Worm (Caenorhabditis elegans) whole organism, young adult: Measurements from ENCODE around the gene byn-1.

Experiments
- B0019.2 ChIP-seq: fragments of 200-800 bp; sonication (Bioruptor generic); conservative IDR thresholded peaks from 2 replicates; pipeline ENCODE4 v1.3.6; 2022; ENCODE audit warnings: missing genetic modification reagents, missing genetic modification characterization, missing compliant biosample characterization
- B0261.1 ChIP-seq: sonication (generic microtip); optimal IDR thresholded peaks from 2 replicates; lab custom pipeline; 2016; ENCODE audit warnings: mild to moderate bottlenecking, missing genetic modification characterization, moderate library complexity, missing compliant biosample characterization
- C06A6.2 ChIP-seq: fragments of 200-800 bp; sonication (Bioruptor generic); conservative IDR thresholded peaks from 2 replicates; pipeline ENCODE4 v1.3.6; 2022; ENCODE audit warnings: missing genetic modification characterization, missing compliant biosample characterization
- F33H1.4 ChIP-seq: fragments of 200-800 bp; sonication (Bioruptor generic); IDR thresholded peaks from 2 replicates; pipeline ENCODE4 v1.3.6; 2022; ENCODE audit warnings: missing genetic modification reagents, missing genetic modification characterization, missing compliant biosample characterization
- F39B2.1 ChIP-seq: fragments of 200-800 bp; sonication (Bioruptor generic); IDR thresholded peaks from 2 replicates; pipeline ENCODE4 v1.3.6; 2022; ENCODE audit warnings: missing genetic modification reagents, missing genetic modification characterization, missing compliant biosample characterization
- F55B11.4 ChIP-seq: sonication (generic microtip); optimal IDR thresholded peaks from 2 replicates; lab custom pipeline; 2016; ENCODE audit warnings: missing compliant biosample characterization, missing genetic modification characterization, borderline replicate concordance; ENCODE audit not compliant: insufficient read depth
- Y53F4B.3 ChIP-seq: fragments of 200-800 bp; sonication (Bioruptor generic); IDR thresholded peaks from 2 replicates; pipeline ENCODE4 v1.3.6; 2022; ENCODE audit warnings: missing genetic modification reagents, missing genetic modification characterization, missing compliant biosample characterization
- Y53G8AR.9 ChIP-seq: fragments of 200-800 bp; sonication (Bioruptor generic); conservative IDR thresholded peaks from 2 replicates; pipeline ENCODE4 v1.3.6; 2022; ENCODE audit warnings: missing genetic modification reagents, missing genetic modification characterization, missing compliant biosample characterization
- Y95B8A.8 ChIP-seq: fragments of 200-800 bp; sonication (Bioruptor generic); IDR thresholded peaks from 2 replicates; pipeline ENCODE4 v1.3.6; 2022; ENCODE audit warnings: missing genetic modification reagents, missing genetic modification characterization, missing compliant biosample characterization
- athp-1 ChIP-seq: sonication (generic microtip); optimal IDR thresholded peaks from 2 replicates; lab custom pipeline; 2017; ENCODE audit warnings: mild to moderate bottlenecking, missing genetic modification characterization, missing compliant biosample characterization
- attf-3 ChIP-seq: fragments of 200-800 bp; sonication (Bioruptor generic); conservative IDR thresholded peaks from 2 replicates; pipeline ENCODE4 v1.3.6; 2022; ENCODE audit warnings: missing genetic modification reagents, missing genetic modification characterization, missing compliant biosample characterization
- bed-1 ChIP-seq: fragments of 200-800 bp; sonication (Bioruptor generic); IDR thresholded peaks from 2 replicates; pipeline ENCODE4 v1.3.6; 2022; ENCODE audit warnings: missing genetic modification reagents, missing genetic modification characterization, missing compliant biosample characterization
- bed-2 ChIP-seq: fragments of 200-800 bp; sonication (Bioruptor generic); IDR thresholded peaks from 2 replicates; pipeline ENCODE4 v1.3.6; 2022; ENCODE audit warnings: missing genetic modification reagents, missing genetic modification characterization, missing compliant biosample characterization
- cebp-2 ChIP-seq: fragments of 200-800 bp; sonication (Bioruptor generic); IDR thresholded peaks from 2 replicates; pipeline ENCODE4 v1.3.6; 2022; ENCODE audit warnings: missing genetic modification characterization, missing compliant biosample characterization
- ceh-27 ChIP-seq: fragments of 200-800 bp; sonication (Bioruptor generic); optimal IDR thresholded peaks from 2 replicates; lab custom pipeline; 2018; ENCODE audit warnings: mild to moderate bottlenecking, missing genetic modification characterization, moderate library complexity, missing compliant biosample characterization
- dox-1 ChIP-seq: fragments of 200-800 bp; sonication (Bioruptor generic); IDR thresholded peaks from 2 replicates; pipeline ENCODE4 v1.3.6; 2022; ENCODE audit warnings: missing genetic modification reagents, missing genetic modification characterization, missing compliant biosample characterization
- dpff-1 ChIP-seq: sonication (generic microtip); optimal IDR thresholded peaks from 2 replicates; lab custom pipeline; 2017; ENCODE audit warnings: mild to moderate bottlenecking, missing genetic modification characterization, missing compliant biosample characterization
- efl-1 ChIP-seq: fragments of 150-350 bp; optimal IDR thresholded peaks from 2 replicates; lab custom pipeline; 2014; ENCODE audit warnings: missing biosample characterization, missing genetic modification reagents, missing genetic modification characterization
- fkh-3 ChIP-seq: sonication (generic microtip); optimal IDR thresholded peaks from 2 replicates; lab custom pipeline; 2016; ENCODE audit warnings: mild to moderate bottlenecking, missing genetic modification characterization, missing compliant biosample characterization
- him-1 ChIP-seq: sonication (generic microtip); optimal IDR thresholded peaks from 2 replicates; lab custom pipeline; 2016; ENCODE audit warnings: missing genotype, missing genetic modification reagents, missing genetic modification characterization, missing compliant biosample characterization
- hmg-20 ChIP-seq: fragments of 200-800 bp; sonication (Bioruptor generic); IDR thresholded peaks from 2 replicates; pipeline ENCODE4 v1.3.6; 2022; ENCODE audit warnings: missing genetic modification reagents, missing genetic modification characterization, missing compliant biosample characterization
- hrde-1 ChIP-seq: sonication (generic microtip); optimal IDR thresholded peaks from 2 replicates; lab custom pipeline; 2016; ENCODE audit warnings: missing genetic modification characterization, mild to moderate bottlenecking, missing compliant biosample characterization, moderate library complexity, missing genotype, missing genetic modification reagents, borderline replicate concordance
- hsf-1 ChIP-seq: fragments of 200-800 bp; sonication (Bioruptor generic); IDR thresholded peaks from 2 replicates; pipeline ENCODE4 v1.3.6; 2022; ENCODE audit warnings: missing genetic modification reagents, missing genetic modification characterization, missing compliant biosample characterization
- let-607 ChIP-seq, 2 experiments: fragments of 200-800 bp in 1 of 2; sonication (Bioruptor generic) in 1 of 2; sonication (generic microtip) in 1 of 2; optimal IDR thresholded peaks; 2 replicates each; lab custom pipeline; 2016 to 2018; ENCODE audit warnings: mild to moderate bottlenecking in 2 of 2, missing compliant biosample characterization in 2 of 2, missing genetic modification characterization in 2 of 2, moderate library complexity in 2 of 2, missing genotype in 1 of 2
- lin-35 ChIP-seq, 3 experiments: fragments of 150-350 bp in 2 of 3; sonication (generic microtip) in 1 of 3; optimal IDR thresholded peaks; 2 replicates each; lab custom pipeline; 2014 to 2018; ENCODE audit warnings: missing biosample characterization in 3 of 3, missing genetic modification characterization in 3 of 3, missing genetic modification reagents in 3 of 3
- lin-40 ChIP-seq: sonication (generic microtip); optimal IDR thresholded peaks from 2 replicates; lab custom pipeline; 2016; ENCODE audit warnings: missing genetic modification characterization, mild to moderate bottlenecking, missing compliant biosample characterization, missing genotype, missing genetic modification reagents
- lsl-1 ChIP-seq: fragments of 200-800 bp; sonication (Bioruptor generic); optimal IDR thresholded peaks from 2 replicates; lab custom pipeline; 2018; ENCODE audit warnings: mild to moderate bottlenecking, missing genetic modification characterization, moderate library complexity, missing compliant biosample characterization
- madf-3 ChIP-seq: fragments of 200-800 bp; sonication (Bioruptor generic); IDR thresholded peaks from 2 replicates; pipeline ENCODE4 v1.3.6; 2022; ENCODE audit warnings: missing genetic modification reagents, missing genetic modification characterization, missing compliant biosample characterization
- mes-4 ChIP-seq: sonication (generic microtip); optimal IDR thresholded peaks from 2 replicates; lab custom pipeline; 2016; ENCODE audit warnings: missing genotype, missing genetic modification characterization, missing compliant biosample characterization
- nfya-1 ChIP-seq: sonication (generic microtip); optimal IDR thresholded peaks from 2 replicates; lab custom pipeline; 2017; ENCODE audit warnings: antibody characterized with exemption, missing compliant biosample characterization, missing genetic modification characterization, borderline replicate concordance; ENCODE audit not compliant: insufficient read depth
- nhr-179 ChIP-seq: sonication (generic microtip); optimal IDR thresholded peaks from 2 replicates; lab custom pipeline; 2016; ENCODE audit warnings: mild to moderate bottlenecking, missing genetic modification characterization, missing compliant biosample characterization
- nhr-27 ChIP-seq: fragments of 200-800 bp; sonication (Bioruptor generic); optimal IDR thresholded peaks from 2 replicates; lab custom pipeline; 2018; ENCODE audit warnings: mild to moderate bottlenecking, missing genetic modification characterization, moderate library complexity, missing compliant biosample characterization
- nhr-80 ChIP-seq: sonication (generic microtip); optimal IDR thresholded peaks from 2 replicates; lab custom pipeline; 2016; ENCODE audit warnings: missing genetic modification characterization, missing compliant biosample characterization
- nhr-90 ChIP-seq: sonication (generic microtip); optimal IDR thresholded peaks from 2 replicates; lab custom pipeline; 2016; ENCODE audit warnings: missing genotype, mild to moderate bottlenecking, missing genetic modification characterization, missing compliant biosample characterization
- pha-4 ChIP-seq: fragments of 150-350 bp; sonication (generic microtip); optimal IDR thresholded peaks from 2 replicates; lab custom pipeline; 2014; ENCODE audit warnings: missing biosample characterization, missing genetic modification reagents, missing genetic modification characterization
- rec-8 ChIP-seq, 2 experiments: sonication (generic microtip); optimal IDR thresholded peaks; 2 replicates each; lab custom pipeline; 2016; ENCODE audit warnings: mild to moderate bottlenecking in 2 of 2, missing genetic modification characterization in 2 of 2, missing genetic modification reagents in 2 of 2, missing genotype in 2 of 2, missing biosample characterization in 1 of 2, missing compliant biosample characterization in 1 of 2, moderate library complexity in 1 of 2
- sdz-38 ChIP-seq: sonication (generic microtip); optimal IDR thresholded peaks from 2 replicates; lab custom pipeline; 2016; ENCODE audit warnings: missing genotype, missing genetic modification characterization, missing compliant biosample characterization
- snpc-1.3 ChIP-seq: sonication (generic microtip); optimal IDR thresholded peaks from 2 replicates; lab custom pipeline; 2017; ENCODE audit warnings: missing genetic modification characterization, mild to moderate bottlenecking, missing compliant biosample characterization, antibody characterized with exemption, moderate library complexity, missing genotype, missing genetic modification reagents; ENCODE audit not compliant: insufficient read depth
- snpc-4 ChIP-seq, 5 experiments: fragments of 150-350 bp in 1 of 5; sonication (generic microtip) in 4 of 5; optimal IDR thresholded peaks; 2 replicates each; lab custom pipeline; 2014 to 2018; ENCODE audit warnings: missing genetic modification characterization in 5 of 5, missing biosample characterization in 3 of 5, antibody characterized with exemption in 2 of 5, mild to moderate bottlenecking in 2 of 5, missing compliant biosample characterization in 2 of 5, missing genotype in 2 of 5, moderate library complexity in 2 of 5, missing genetic modification reagents in 1 of 5
- sptf-2 ChIP-seq: fragments of 200-800 bp; sonication (Bioruptor generic); optimal IDR thresholded peaks from 2 replicates; lab custom pipeline; 2018; ENCODE audit warnings: mild to moderate bottlenecking, missing genetic modification characterization, missing compliant biosample characterization
- unc-62 ChIP-seq: fragments of 150-350 bp; optimal IDR thresholded peaks from 2 replicates; lab custom pipeline; 2014; ENCODE audit warnings: missing biosample characterization, missing genetic modification reagents, missing genetic modification characterization
- zfh-2 ChIP-seq: fragments of 200-800 bp; sonication (Bioruptor generic); conservative IDR thresholded peaks from 2 replicates; pipeline ENCODE4 v1.3.6; 2022; ENCODE audit warnings: missing genetic modification reagents, missing genetic modification characterization, missing compliant biosample characterization
- ztf-25 ChIP-seq: fragments of 200-800 bp; sonication (Bioruptor generic); IDR thresholded peaks from 2 replicates; pipeline ENCODE4 v1.3.6; 2022; ENCODE audit warnings: missing genetic modification reagents, missing genetic modification characterization, missing compliant biosample characterization
- ztf-26 ChIP-seq: sonication (generic microtip); optimal IDR thresholded peaks from 2 replicates; lab custom pipeline; 2017; ENCODE audit warnings: missing genetic modification characterization, missing compliant biosample characterization

The byn-1 gene

ce11 chrIII:6914840-6915239 is 17.0 kb upstream of the byn-1 start:
- TF ChIP-seq fkh-3 (tag; lab: Kevin White, UChicago) (no peak), dox-1 (GFP tag; lab: Robert Waterston, UW) (no peak), nhr-27 (tag; lab: Kevin White, UChicago) (no peak), bed-1 (GFP tag; lab: Robert Waterston, UW) (no peak), pha-4 (tag; lab: Kevin White, UChicago) (no peak), Y95B8A.8 (GFP tag; lab: Robert Waterston, UW) (no peak), lin-40 (tag; lab: Kevin White, UChicago) (no peak), ztf-25 (GFP tag; lab: Robert Waterston, UW) (no peak), Y53G8AR.9 (GFP tag; lab: Robert Waterston, UW) (no peak), lsl-1 (no peak), F55B11.4 (tag; lab: Kevin White, UChicago) (no peak), bed-2 (GFP tag; lab: Robert Waterston, UW) (no peak)

- no peak for TF ChIP-seq unc-62 (GFP tag; lab: Kevin White, UChicago)
- TF ChIP-seq efl-1, result no peak
- no peak for TF ChIP-seq him-1
- TF ChIP-seq lin-35 (GFP tag; optimal IDR thresholded peaks at IDR 0.05; lab: Kevin White, UChicago), result no peak
- TF ChIP-seq nfya-1 (tag; lab: Kevin White, UChicago), result no peak
- no peak for TF ChIP-seq mes-4
- TF ChIP-seq attf-3 (GFP tag; lab: Robert Waterston, UW), result no peak
- TF ChIP-seq nhr-179 (tag; lab: Kevin White, UChicago), result no peak
- no peak for TF ChIP-seq hsf-1 (GFP tag; lab: Robert Waterston, UW)
These were observed 3.1 kb upstream of the byn-1 start, which contains the start of gene flap-1 for ce11 chrIII:6928725-6929124. TSS of gene flap-1 (minus strand) at chrIII:6928825.

ce11 chrIII:6929558-6930167 is 2.1 kb upstream of the byn-1 start, which contains the start of gene inf-1:
TSS of gene inf-1 (plus strand) at chrIII:6930134.
- TF ChIP-seq nhr-90 (tag; lab: Kevin White, UChicago), result no peak
- no peak for TF ChIP-seq Y53F4B.3
- no peak for TF ChIP-seq snpc-4 (GFP tag; optimal IDR thresholded peaks at IDR 0.05; lab: Kevin White, UChicago)
- TF ChIP-seq snpc-4 (tag; optimal IDR thresholded peaks at IDR 0.05; lab: Kevin White, UChicago), result no peak
- no peak for TF ChIP-seq C06A6.2 (GFP tag; lab: Robert Waterston, UW)
- TF ChIP-seq athp-1 (tag; lab: Kevin White, UChicago), result no peak
- TF ChIP-seq cebp-2 (GFP tag; lab: Robert Waterston, UW), result no peak
- TF ChIP-seq zfh-2 (GFP tag; lab: Robert Waterston, UW), result no peak
- TF ChIP-seq efl-1, result peak; percentile 36
- no peak for TF ChIP-seq dox-1 (GFP tag; lab: Robert Waterston, UW)
- TF ChIP-seq sdz-38 (tag; lab: Kevin White, UChicago), result no peak
- peak; percentile 74 for TF ChIP-seq F33H1.4 (GFP tag; lab: Robert Waterston, UW)
- TF ChIP-seq sptf-2 (GFP tag; lab: Kevin White, UChicago), result no peak
- no peak for TF ChIP-seq ztf-26 (tag; lab: Kevin White, UChicago)
- no peak for TF ChIP-seq F39B2.1 (GFP tag; lab: Robert Waterston, UW)
- TF ChIP-seq snpc-1.3 (tag; lab: Kevin White, UChicago), result peak; percentile 28
- TF ChIP-seq nhr-80, result no peak
- TF ChIP-seq hmg-20, result no peak
- TF ChIP-seq rec-8 (tag; optimal IDR thresholded peaks at IDR 0.05; lab: Kevin White, UChicago), result no peak
- TF ChIP-seq dpff-1 (tag; lab: Kevin White, UChicago), result no peak
- TF ChIP-seq lsl-1, result no peak
- TF ChIP-seq attf-3 (GFP tag; lab: Robert Waterston, UW), result no peak
- TF ChIP-seq madf-3 (GFP tag; lab: Robert Waterston, UW), result no peak
- TF ChIP-seq B0019.2, result no peak
- TF ChIP-seq B0261.1 (tag; lab: Kevin White, UChicago), result no peak
- TF ChIP-seq let-607 (tag; optimal IDR thresholded peaks at IDR 0.05; lab: Kevin White, UChicago), result no peak
- no peak for TF ChIP-seq hrde-1 (tag; lab: Kevin White, UChicago)
- TF ChIP-seq ceh-27 (GFP tag; lab: Kevin White, UChicago), result no peak
